Worm (Caenorhabditis elegans) whole organism, midembryonic: ENCODE data around the gene pcf-11.

Experiments used
- T22C8.4 ChIP-seq: fragments of 200-800 bp; sonication (Bioruptor generic); IDR thresholded peaks from 2 replicates; pipeline ENCODE4 v1.3.6; 2022; ENCODE audit warnings: missing genetic modification characterization, missing compliant biosample characterization
- cog-1 ChIP-seq: sonication (generic microtip); optimal IDR thresholded peaks from 2 replicates; lab custom pipeline; 2016; ENCODE audit warnings: missing genetic modification characterization, missing compliant biosample characterization
- flt-1 ChIP-seq: fragments of 200-800 bp; sonication (Bioruptor generic); IDR thresholded peaks from 2 replicates; pipeline ENCODE4 v1.3.6; 2022; ENCODE audit warnings: missing genetic modification characterization, missing compliant biosample characterization
- klf-2 ChIP-seq: fragments of 200-800 bp; sonication (Bioruptor generic); conservative IDR thresholded peaks from 2 replicates; pipeline ENCODE4 v1.3.6; 2022; ENCODE audit warnings: missing genetic modification reagents, missing genetic modification characterization, missing compliant biosample characterization
- ref-1 ChIP-seq: fragments of 200-800 bp; sonication (Bioruptor generic); conservative IDR thresholded peaks from 2 replicates; pipeline ENCODE4 v1.3.6; 2022; ENCODE audit warnings: missing genetic modification reagents, missing genetic modification characterization, missing compliant biosample characterization
- tab-1 ChIP-seq: fragments of 200-800 bp; sonication (Bioruptor generic); IDR thresholded peaks from 2 replicates; pipeline ENCODE4 v1.3.6; 2022; ENCODE audit warnings: missing genetic modification characterization, missing compliant biosample characterization
- ztf-29 ChIP-seq: fragments of 200-800 bp; sonication (Bioruptor generic); IDR thresholded peaks from 2 replicates; pipeline ENCODE4 v1.3.6; 2022; ENCODE audit warnings: missing genetic modification reagents, missing genetic modification characterization, missing compliant biosample characterization

DNA sequence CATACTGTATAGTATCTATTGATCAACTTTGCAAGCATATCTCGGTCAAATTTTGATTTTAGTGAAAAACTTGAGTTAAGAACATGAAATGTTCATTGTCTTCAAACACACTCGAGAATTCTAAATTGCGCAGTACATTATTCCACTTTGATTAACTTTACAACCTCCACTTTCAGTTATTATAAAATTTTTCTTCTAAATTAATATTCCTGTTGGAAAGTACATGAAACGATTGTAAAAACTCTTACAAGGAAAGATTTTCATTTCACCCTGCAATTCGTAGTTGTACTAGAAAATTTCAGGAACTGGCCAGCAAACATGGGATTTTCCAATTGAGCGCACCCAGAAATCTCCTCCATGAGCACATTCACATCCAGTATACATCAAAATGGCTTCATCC, 20.0 kb downstream of the pcf-11 start, which contains the start of gene C45G9.14:
- TF ChIP-seq tab-1 (no peak), ref-1 (GFP tag; lab: Robert Waterston, UW) (no peak), cog-1 (tag; lab: Kevin White, UChicago) (no peak), flt-1 (no peak), klf-2 (GFP tag; lab: Robert Waterston, UW) (no peak), ztf-29 (GFP tag; lab: Robert Waterston, UW) (no peak), T22C8.4 (GFP tag; lab: Robert Waterston, UW) (no peak)
